Fruit fly (Drosophila melanogaster) whole organism, embryonic: ENCODE results near the gene Tep1.

Experiments
- Atf6 ChIP-seq: fragments of 200-800 bp; sonication (Bioruptor generic); IDR thresholded peaks from 2 replicates; pipeline ENCODE4 v1.3.6; 2022; ENCODE audit warnings: missing biosample characterization, missing genetic modification characterization
- CG10267 ChIP-seq: fragments of 200-800 bp; sonication (Bioruptor generic); optimal IDR thresholded peaks from 2 replicates; lab custom pipeline; 2018; ENCODE audit warnings: missing biosample characterization, mild to moderate bottlenecking, missing genetic modification characterization, moderate library complexity
- CG10366 ChIP-seq: fragments of 200-800 bp; sonication (Bioruptor generic); IDR thresholded peaks from 2 replicates; pipeline ENCODE4 v1.3.6; 2022; ENCODE audit warnings: missing biosample characterization, missing genetic modification characterization
- CG11085 ChIP-seq: fragments of 200-800 bp; sonication (Bioruptor generic); IDR thresholded peaks from 2 replicates; pipeline ENCODE4 v1.3.6; 2022; ENCODE audit warnings: missing biosample characterization, missing genetic modification characterization
- CG1233 ChIP-seq: fragments of 200-800 bp; sonication (Bioruptor generic); optimal IDR thresholded peaks from 4 replicates; lab custom pipeline; 2018; ENCODE audit warnings: missing biosample characterization, mild to moderate bottlenecking, missing genetic modification characterization
- CG13775 ChIP-seq: fragments of 200-800 bp; sonication (Bioruptor generic); optimal IDR thresholded peaks from 3 replicates; lab custom pipeline; 2017; ENCODE audit warnings: missing biosample characterization, mild to moderate bottlenecking, missing genetic modification characterization
- CG14965 ChIP-seq: fragments of 200-800 bp; sonication (Bioruptor generic); optimal IDR thresholded peaks from 2 replicates; lab custom pipeline; 2016; ENCODE audit warnings: missing biosample characterization, missing genetic modification characterization, borderline replicate concordance
- CG16813 ChIP-seq: fragments of 200-800 bp; sonication (Bioruptor generic); IDR thresholded peaks from 3 replicates; pipeline ENCODE4 v1.3.6; 2022; ENCODE audit warnings: missing biosample characterization, missing genetic modification characterization; ENCODE audit not compliant: partially characterized antibody
- CG2678 ChIP-seq: fragments of 200-800 bp; sonication (Bioruptor generic); optimal IDR thresholded peaks from 3 replicates; lab custom pipeline; 2019; ENCODE audit warnings: missing biosample characterization, mild to moderate bottlenecking, missing genetic modification characterization, moderate library complexity
- CG30431 ChIP-seq: fragments of 200-800 bp; sonication (Bioruptor generic); optimal IDR thresholded peaks from 2 replicates; lab custom pipeline; 2017; ENCODE audit warnings: missing biosample characterization, missing genetic modification characterization
- CG3281 ChIP-seq: fragments of 200-800 bp; sonication (Bioruptor generic); optimal IDR thresholded peaks from 3 replicates; lab custom pipeline; 2017; ENCODE audit warnings: missing biosample characterization, mild to moderate bottlenecking, missing genetic modification characterization
- CG33557 ChIP-seq: fragments of 200-800 bp; sonication (Bioruptor generic); optimal IDR thresholded peaks from 2 replicates; lab custom pipeline; 2019; ENCODE audit warnings: missing biosample characterization, mild to moderate bottlenecking, missing genetic modification characterization, moderate library complexity
- CG4328 ChIP-seq: fragments of 200-800 bp; sonication (Bioruptor generic); optimal IDR thresholded peaks from 3 replicates; lab custom pipeline; 2017; ENCODE audit warnings: missing biosample characterization, missing genetic modification reagents, missing genetic modification characterization
- CG6791 ChIP-seq: fragments of 200-800 bp; sonication (Bioruptor generic); IDR thresholded peaks from 3 replicates; pipeline ENCODE4 v1.3.6; 2022; ENCODE audit warnings: missing biosample characterization, missing genetic modification characterization; ENCODE audit not compliant: partially characterized antibody
- CG7786 ChIP-seq: fragments of 200-800 bp; sonication (Bioruptor generic); optimal IDR thresholded peaks from 2 replicates; lab custom pipeline; 2016; ENCODE audit warnings: missing biosample characterization, missing genetic modification characterization
- CG9215 ChIP-seq: fragments of 200-800 bp; sonication (Bioruptor generic); IDR thresholded peaks from 2 replicates; pipeline ENCODE4 v1.3.6; 2022; ENCODE audit warnings: missing biosample characterization, missing genetic modification characterization
- CG9797 ChIP-seq: fragments of 200-800 bp; sonication (Bioruptor generic); optimal IDR thresholded peaks from 3 replicates; lab custom pipeline; 2018; ENCODE audit warnings: missing biosample characterization, mild to moderate bottlenecking, missing genetic modification characterization
- Dbx ChIP-seq: fragments of 200-800 bp; sonication (Bioruptor generic); IDR thresholded peaks from 3 replicates; pipeline ENCODE4 v1.3.6; 2022; ENCODE audit warnings: missing biosample characterization, missing genetic modification characterization
- Dll ChIP-seq: fragments of 200-800 bp; sonication (Bioruptor generic); IDR thresholded peaks from 4 replicates; pipeline ENCODE4 v1.3.6; 2022; ENCODE audit warnings: missing biosample characterization, missing genetic modification characterization; ENCODE audit not compliant: partially characterized antibody
- Doc2 ChIP-seq: fragments of 200-800 bp; sonication (Bioruptor generic); IDR thresholded peaks from 2 replicates; pipeline ENCODE4 v1.3.6; 2022; ENCODE audit warnings: missing biosample characterization, missing genetic modification characterization
- Mad ChIP-seq: fragments of 200-800 bp; sonication (Bioruptor generic); optimal IDR thresholded peaks from 2 replicates; lab custom pipeline; 2016; ENCODE audit warnings: missing biosample characterization, missing genetic modification characterization
- Meics ChIP-seq: fragments of 200-800 bp; sonication (Bioruptor generic); optimal IDR thresholded peaks from 2 replicates; lab custom pipeline; 2017; ENCODE audit warnings: missing biosample characterization, mild to moderate bottlenecking, missing genetic modification characterization
- PHDP ChIP-seq: fragments of 200-800 bp; sonication (Bioruptor generic); optimal IDR thresholded peaks from 3 replicates; lab custom pipeline; 2018; ENCODE audit warnings: missing biosample characterization, mild to moderate bottlenecking, missing genetic modification characterization, moderate library complexity
- Rx ChIP-seq: fragments of 200-800 bp; sonication (Bioruptor generic); IDR thresholded peaks from 2 replicates; pipeline ENCODE4 v1.3.6; 2022; ENCODE audit warnings: missing biosample characterization, missing genetic modification characterization
- Scr ChIP-seq: fragments of 200-800 bp; sonication (Bioruptor generic); IDR thresholded peaks from 2 replicates; pipeline ENCODE4 v1.3.6; 2022; ENCODE audit warnings: missing biosample characterization, missing genetic modification characterization; ENCODE audit not compliant: partially characterized antibody
- Sin3A ChIP-seq: fragments of >200 bp; optimal IDR thresholded peaks from 2 replicates; lab custom pipeline; 2018
- Tbp ChIP-seq: fragments of >200 bp; optimal IDR thresholded peaks from 2 replicates; lab custom pipeline; 2018; ENCODE audit warnings: missing biosample characterization, missing genetic modification characterization
- Vsx1 ChIP-seq: fragments of 200-800 bp; sonication (Bioruptor generic); optimal IDR thresholded peaks from 2 replicates; lab custom pipeline; 2017; ENCODE audit warnings: missing biosample characterization, mild to moderate bottlenecking, missing genetic modification characterization, missing genetic modification reagents
- Xrp1 ChIP-seq: fragments of 200-800 bp; sonication (Bioruptor generic); IDR thresholded peaks from 2 replicates; pipeline ENCODE4 v1.3.6; 2022; ENCODE audit warnings: missing biosample characterization, missing genetic modification characterization
- ci ChIP-seq: fragments of 200-800 bp; sonication (Bioruptor generic); IDR thresholded peaks from 3 replicates; pipeline ENCODE4 v1.3.6; 2022; ENCODE audit warnings: missing biosample characterization, missing genetic modification characterization
- danr ChIP-seq: fragments of 200-800 bp; sonication (Bioruptor generic); IDR thresholded peaks from 2 replicates; pipeline ENCODE4 v1.3.6; 2022; ENCODE audit warnings: missing biosample characterization, missing genetic modification characterization
- emc ChIP-seq: fragments of 200-800 bp; sonication (Bioruptor generic); optimal IDR thresholded peaks from 2 replicates; lab custom pipeline; 2016; ENCODE audit warnings: missing biosample characterization, missing genetic modification characterization
- fd64A ChIP-seq: fragments of 200-800 bp; sonication (Bioruptor generic); optimal IDR thresholded peaks from 3 replicates; lab custom pipeline; 2018; ENCODE audit warnings: missing biosample characterization, mild to moderate bottlenecking, missing genetic modification characterization
- gsb-n ChIP-seq: fragments of 200-800 bp; sonication (Bioruptor generic); optimal IDR thresholded peaks from 3 replicates; lab custom pipeline; 2018; ENCODE audit warnings: missing biosample characterization, mild to moderate bottlenecking, missing genetic modification characterization
- jing ChIP-seq: fragments of 200-800 bp; sonication (Bioruptor generic); optimal IDR thresholded peaks from 2 replicates; lab custom pipeline; 2018; ENCODE audit warnings: missing biosample characterization, mild to moderate bottlenecking, missing genetic modification characterization
- kni ChIP-seq: fragments of 200-800 bp; sonication (Bioruptor generic); optimal IDR thresholded peaks from 3 replicates; lab custom pipeline; 2017; ENCODE audit warnings: mild to moderate bottlenecking, missing biosample characterization, missing genetic modification reagents, missing genetic modification characterization
- pho ChIP-seq: fragments of 200-800 bp; sonication (Bioruptor generic); optimal IDR thresholded peaks from 2 replicates; lab custom pipeline; 2016; ENCODE audit warnings: missing biosample characterization, missing genetic modification characterization
- pros ChIP-seq: fragments of 200-800 bp; sonication (Bioruptor generic); optimal IDR thresholded peaks from 3 replicates; lab custom pipeline; 2019; ENCODE audit warnings: missing biosample characterization, mild to moderate bottlenecking, missing genetic modification characterization, moderate library complexity
- sc ChIP-seq, 3 experiments: fragments of >200 bp in 2 of 3; fragments of 200-800 bp in 1 of 3; sonication (Bioruptor generic) in 1 of 3; optimal IDR thresholded peaks; 2 replicates in 2 of 3; 3 replicates in 1 of 3; lab custom pipeline; 2017; ENCODE audit warnings: mild to moderate bottlenecking in 1 of 3, missing biosample characterization in 1 of 3, missing genetic modification characterization in 1 of 3, missing genetic modification reagents in 1 of 3
- sd ChIP-seq: fragments of 200-800 bp; sonication (Bioruptor generic); optimal IDR thresholded peaks from 3 replicates; lab custom pipeline; 2018; ENCODE audit warnings: missing biosample characterization, mild to moderate bottlenecking, missing genetic modification characterization, moderate library complexity
- slou ChIP-seq: fragments of 200-800 bp; sonication (Bioruptor generic); optimal IDR thresholded peaks from 3 replicates; lab custom pipeline; 2016; ENCODE audit warnings: missing biosample characterization, missing genetic modification characterization
- slp2 ChIP-seq: fragments of 200-800 bp; sonication (Bioruptor generic); optimal IDR thresholded peaks from 2 replicates; lab custom pipeline; 2016; ENCODE audit warnings: missing biosample characterization, missing genetic modification characterization
- sna ChIP-seq: fragments of 200-800 bp; sonication (Bioruptor generic); IDR thresholded peaks from 2 replicates; pipeline ENCODE4 v1.3.6; 2022; ENCODE audit warnings: missing biosample characterization, missing genetic modification characterization; ENCODE audit not compliant: partially characterized antibody
- stwl ChIP-seq: fragments of 200-800 bp; sonication (Bioruptor generic); optimal IDR thresholded peaks from 3 replicates; lab custom pipeline; 2018; ENCODE audit warnings: missing biosample characterization, mild to moderate bottlenecking, missing genetic modification characterization, moderate library complexity
- twi ChIP-seq: fragments of 200-800 bp; optimal IDR thresholded peaks from 2 replicates; lab custom pipeline; 2019; ENCODE audit warnings: missing biosample characterization, mild to moderate bottlenecking, missing genetic modification characterization, moderate library complexity
- unpg ChIP-seq: fragments of 200-800 bp; sonication (Bioruptor generic); optimal IDR thresholded peaks from 3 replicates; lab custom pipeline; 2018; ENCODE audit warnings: missing biosample characterization, mild to moderate bottlenecking, missing genetic modification characterization, moderate library complexity
- wek ChIP-seq: fragments of 200-800 bp; sonication (Bioruptor generic); optimal IDR thresholded peaks from 3 replicates; lab custom pipeline; 2018; ENCODE audit warnings: missing biosample characterization, mild to moderate bottlenecking, missing genetic modification characterization, moderate library complexity
- zen2 ChIP-seq: fragments of 200-800 bp; sonication (Bioruptor generic); IDR thresholded peaks from 3 replicates; pipeline ENCODE4 v1.3.6; 2022; ENCODE audit warnings: missing biosample characterization, missing genetic modification characterization; ENCODE audit not compliant: partially characterized antibody

Gene Tep1

dm6 chr2L:15912901-15913673, 19.5 kb upstream of the Tep1 start (continued):
- TF ChIP-seq sd (tag; lab: Kevin White, UChicago) (peak; percentile 72), CG4328 (peak; percentile 46), zen2 (GFP tag; lab: Robert Waterston, UW) (no peak), kni (peak; percentile 96), CG9215 (peak; percentile 49), ci (peak; percentile 65; the same call in 1 of the 3 replicates), Tbp (GFP tag; lab: Kevin White, UChicago) (no peak), CG10366 (GFP tag; lab: Robert Waterston, UW) (peak; percentile 36; the same call in 1 of the 2 replicates), PHDP (tag; lab: Kevin White, UChicago) (peak; percentile 79), Atf6 (GFP tag; lab: Robert Waterston, UW) (peak; percentile 36), sc (optimal IDR thresholded peaks at IDR 0.05; lab: Kevin White, UChicago) (no peak), sc (GFP tag; optimal IDR thresholded peaks at IDR 0.05; lab: Kevin White, UChicago) (peak; percentile 86), gsb-n (tag; lab: Kevin White, UChicago) (peak; percentile 61), jing (peak; percentile 2), wek (GFP tag; lab: Kevin White, UChicago) (peak; percentile 62), Dll (GFP tag; lab: Robert Waterston, UW) (no peak), CG10267 (tag; lab: Kevin White, UChicago) (peak; percentile 75), Mad (no peak), CG7786 (GFP tag; lab: Kevin White, UChicago) (no peak), danr (no peak), unpg (GFP tag; lab: Kevin White, UChicago) (peak; percentile 71), emc (GFP tag; lab: Kevin White, UChicago) (no peak), stwl (no peak), Doc2 (GFP tag; lab: Robert Waterston, UW) (no peak), Scr (no peak), CG2678 (tag; lab: Kevin White, UChicago) (peak; percentile 93), CG14965 (GFP tag; lab: Kevin White, UChicago) (no peak), Rx (GFP tag; lab: Robert Waterston, UW) (0 out of 2 replicates have a peak, but pooled peaks have one; percentile 5), Dbx (GFP tag; lab: Robert Waterston, UW) (peak; percentile 50; the same call in 2 of the 3 replicates), Sin3A (lab: Kevin White, UChicago) (no peak), CG6791 (GFP tag; lab: Robert Waterston, UW) (peak; percentile 65; the same call in 2 of the 3 replicates), pho (GFP tag; lab: Kevin White, UChicago) (peak; percentile 26), pros (peak; percentile 31), CG16813 (GFP tag; lab: Robert Waterston, UW) (no peak), slou (peak; percentile 26), sna (GFP tag; lab: Robert Waterston, UW) (no peak), CG30431 (GFP tag; lab: Kevin White, UChicago) (peak; percentile 39), Meics (GFP tag; lab: Kevin White, UChicago) (peak; percentile 77), slp2 (GFP tag; lab: Kevin White, UChicago) (no peak), twi (peak; percentile 75), CG9797 (GFP tag; lab: Kevin White, UChicago) (no peak), CG11085 (GFP tag; lab: Robert Waterston, UW) (no peak), CG13775 (GFP tag; lab: Kevin White, UChicago) (peak; percentile 82), Vsx1 (GFP tag; lab: Kevin White, UChicago) (peak; percentile 93), CG1233 (peak; percentile 78), CG33557 (GFP tag; lab: Kevin White, UChicago) (peak; percentile 34), Xrp1 (GFP tag; lab: Robert Waterston, UW) (peak; percentile 43; the same call in 1 of the 2 replicates), fd64A (GFP tag; lab: Kevin White, UChicago) (no peak), CG3281 (GFP tag; lab: Kevin White, UChicago) (peak; percentile 72)
